Fruit fly (Drosophila melanogaster) whole organism: ENCODE results near the gene mwh.

ENCODE experiments used
- psq ChIP-seq: fragments of >200 bp; optimal IDR thresholded peaks from 2 replicates; lab custom pipeline; 2017
- usp ChIP-seq: fragments of >200 bp; optimal IDR thresholded peaks from 2 replicates; lab custom pipeline; 2017; ENCODE audit warnings: missing biosample characterization, missing genetic modification characterization, mixed read lengths

DNA sequence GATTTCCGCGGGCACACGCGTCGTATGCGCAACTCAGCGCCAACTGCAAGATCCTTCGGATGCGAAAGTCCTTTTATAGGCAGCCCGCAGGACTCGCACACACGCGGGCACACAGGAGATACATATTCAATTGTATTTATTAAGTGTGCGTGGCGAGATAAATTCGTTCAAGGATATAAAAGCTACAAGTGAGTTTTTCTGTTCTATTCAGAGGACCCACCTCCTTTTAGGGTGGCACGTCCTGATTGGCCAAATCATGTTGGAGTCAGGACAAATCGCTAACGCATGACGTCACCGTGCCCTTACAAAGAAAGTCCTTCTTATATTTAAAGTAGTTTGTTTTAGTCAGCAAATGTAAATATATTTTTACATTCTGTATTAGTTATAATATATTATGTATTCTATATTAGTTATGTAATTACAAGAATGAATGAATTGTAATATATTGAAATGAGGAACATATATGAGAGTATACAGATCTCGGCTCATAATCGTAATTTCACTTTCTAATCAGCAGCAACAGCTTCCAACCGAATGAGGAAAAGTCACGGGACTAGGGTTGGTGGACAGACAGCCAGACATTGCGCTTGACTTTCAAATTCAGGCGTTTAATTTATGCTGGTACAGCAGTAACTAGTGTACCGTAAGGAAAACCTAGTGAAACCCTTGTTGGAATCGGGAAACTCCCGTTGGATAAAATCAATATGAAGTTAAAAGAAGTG is 7.3 kb upstream of the mwh start, which contains the start of gene Trhn:
- no peak for TF ChIP-seq psq (lab: Kevin White, UChicago)
- no peak for TF ChIP-seq usp (GFP tag; lab: Kevin White, UChicago)
